Worm (Caenorhabditis elegans) whole organism, late embryonic: ENCODE data around the gene cgh-1.
A peak's percentile ranks its signal among the peaks of the same experiment; 100 is the strongest.

ENCODE experiments used
- C08G9.2 ChIP-seq: sonication (generic microtip); optimal IDR thresholded peaks from 2 replicates; lab custom pipeline; 2016; ENCODE audit warnings: mild to moderate bottlenecking, missing genetic modification characterization, moderate library complexity, missing compliant biosample characterization
- C38D4.7 ChIP-seq: fragments of 200-800 bp; sonication (Bioruptor generic); optimal IDR thresholded peaks from 2 replicates; lab custom pipeline; 2018; ENCODE audit warnings: mild to moderate bottlenecking, missing genetic modification characterization, moderate library complexity, missing compliant biosample characterization
- F13H6.1 ChIP-seq: sonication (generic microtip); optimal IDR thresholded peaks from 2 replicates; lab custom pipeline; 2016; ENCODE audit warnings: missing genetic modification characterization, missing compliant biosample characterization
- T23F11.4 ChIP-seq: fragments of 200-800 bp; sonication (Bioruptor generic); optimal IDR thresholded peaks from 2 replicates; lab custom pipeline; 2018; ENCODE audit warnings: mild to moderate bottlenecking, missing genetic modification characterization, missing compliant biosample characterization
- Y22D7AL.16 ChIP-seq: sonication (generic microtip); optimal IDR thresholded peaks from 2 replicates; lab custom pipeline; 2016; ENCODE audit warnings: missing genetic modification characterization, missing compliant biosample characterization
- ahr-1 ChIP-seq: sonication (generic microtip); optimal IDR thresholded peaks from 2 replicates; lab custom pipeline; 2016; ENCODE audit warnings: missing genetic modification characterization, missing compliant biosample characterization
- ama-1 ChIP-seq: fragments of 150-350 bp; optimal IDR thresholded peaks from 2 replicates; lab custom pipeline; 2014
- ceh-18 ChIP-seq: sonication (generic microtip); optimal IDR thresholded peaks from 2 replicates; lab custom pipeline; 2016; ENCODE audit warnings: missing genetic modification characterization, missing compliant biosample characterization
- ceh-19 ChIP-seq: fragments of 200-800 bp; sonication (Bioruptor generic); optimal IDR thresholded peaks from 2 replicates; lab custom pipeline; 2018; ENCODE audit warnings: mild to moderate bottlenecking, missing genetic modification characterization, missing compliant biosample characterization
- ceh-2 ChIP-seq: sonication (generic microtip); optimal IDR thresholded peaks from 2 replicates; lab custom pipeline; 2016; ENCODE audit warnings: missing genotype, missing genetic modification characterization, missing compliant biosample characterization
- ceh-31 ChIP-seq: sonication (generic microtip); optimal IDR thresholded peaks from 2 replicates; lab custom pipeline; 2016; ENCODE audit warnings: missing genetic modification characterization, missing compliant biosample characterization
- ceh-45 ChIP-seq: fragments of 200-800 bp; sonication (Bioruptor generic); IDR thresholded peaks from 2 replicates; pipeline ENCODE4 v1.3.6; 2022; ENCODE audit warnings: missing genetic modification reagents, missing genetic modification characterization, missing compliant biosample characterization
- ceh-48 ChIP-seq: sonication (generic microtip); optimal IDR thresholded peaks from 2 replicates; lab custom pipeline; 2016; ENCODE audit warnings: missing genetic modification characterization, inconsistent platforms, missing compliant biosample characterization
- ceh-6 ChIP-seq: fragments of 200-800 bp; sonication (Bioruptor generic); optimal IDR thresholded peaks from 2 replicates; lab custom pipeline; 2018; ENCODE audit warnings: mild to moderate bottlenecking, missing genetic modification characterization, missing compliant biosample characterization
- che-1 ChIP-seq: sonication (generic microtip); optimal IDR thresholded peaks from 2 replicates; lab custom pipeline; 2016; ENCODE audit warnings: mild to moderate bottlenecking, missing genetic modification characterization, missing compliant biosample characterization
- dmd-4 ChIP-seq: sonication (generic microtip); optimal IDR thresholded peaks from 2 replicates; lab custom pipeline; 2016; ENCODE audit warnings: borderline replicate concordance, missing genetic modification characterization, missing compliant biosample characterization
- elt-2 ChIP-seq: sonication (generic microtip); optimal IDR thresholded peaks from 2 replicates; lab custom pipeline; 2016; ENCODE audit warnings: missing genetic modification reagents, missing genetic modification characterization, missing compliant biosample characterization
- ets-4 ChIP-seq: sonication (generic microtip); optimal IDR thresholded peaks from 2 replicates; lab custom pipeline; 2016; ENCODE audit warnings: missing genetic modification characterization, missing compliant biosample characterization
- eyg-1 ChIP-seq: sonication (generic microtip); optimal IDR thresholded peaks from 2 replicates; lab custom pipeline; 2016; ENCODE audit warnings: missing genotype, missing genetic modification characterization, missing compliant biosample characterization
- fax-1 ChIP-seq: sonication (generic microtip); optimal IDR thresholded peaks from 2 replicates; lab custom pipeline; 2016; ENCODE audit warnings: missing genotype, missing genetic modification characterization, missing compliant biosample characterization
- fkh-6 ChIP-seq: sonication (generic microtip); optimal IDR thresholded peaks from 2 replicates; lab custom pipeline; 2016; ENCODE audit warnings: missing genetic modification characterization, missing compliant biosample characterization
- gmeb-2 ChIP-seq: sonication (generic microtip); optimal IDR thresholded peaks from 2 replicates; lab custom pipeline; 2016; ENCODE audit warnings: missing genetic modification characterization, inconsistent platforms, missing compliant biosample characterization
- hlh-13 ChIP-seq: fragments of 200-800 bp; sonication (Bioruptor generic); optimal IDR thresholded peaks from 2 replicates; lab custom pipeline; 2018; ENCODE audit warnings: mild to moderate bottlenecking, missing genetic modification characterization, missing compliant biosample characterization
- hlh-15 ChIP-seq: sonication (generic microtip); optimal IDR thresholded peaks from 2 replicates; lab custom pipeline; 2016; ENCODE audit warnings: missing genetic modification characterization, missing compliant biosample characterization
- hlh-30 ChIP-seq: sonication (generic microtip); optimal IDR thresholded peaks from 2 replicates; lab custom pipeline; 2017; ENCODE audit warnings: antibody characterized with exemption, missing genetic modification characterization, missing compliant biosample characterization; ENCODE audit not compliant: insufficient read depth
- hlh-6 ChIP-seq: sonication (generic microtip); optimal IDR thresholded peaks from 2 replicates; lab custom pipeline; 2016; ENCODE audit warnings: missing genotype, missing genetic modification characterization, missing compliant biosample characterization
- hlh-8 ChIP-seq: sonication (generic microtip); optimal IDR thresholded peaks from 2 replicates; lab custom pipeline; 2016; ENCODE audit warnings: missing genotype, missing genetic modification characterization, missing compliant biosample characterization
- lim-6 ChIP-seq: sonication (generic microtip); optimal IDR thresholded peaks from 2 replicates; lab custom pipeline; 2016; ENCODE audit warnings: missing genetic modification characterization, missing compliant biosample characterization
- lin-11 ChIP-seq: fragments of 200-800 bp; sonication (Bioruptor generic); optimal IDR thresholded peaks from 2 replicates; lab custom pipeline; 2018; ENCODE audit warnings: mild to moderate bottlenecking, missing genetic modification characterization, missing compliant biosample characterization
- madf-2 ChIP-seq: sonication (generic microtip); optimal IDR thresholded peaks from 2 replicates; lab custom pipeline; 2017; ENCODE audit warnings: missing genetic modification characterization, missing compliant biosample characterization
- mec-3 ChIP-seq: sonication (generic microtip); optimal IDR thresholded peaks from 2 replicates; lab custom pipeline; 2016; ENCODE audit warnings: borderline replicate concordance, missing genetic modification characterization, missing compliant biosample characterization
- nfya-1 ChIP-seq: sonication (generic microtip); optimal IDR thresholded peaks from 2 replicates; lab custom pipeline; 2017; ENCODE audit warnings: missing genetic modification characterization, mild to moderate bottlenecking, missing compliant biosample characterization, antibody characterized with exemption, moderate library complexity
- nhr-11 ChIP-seq: fragments of 150-350 bp; optimal IDR thresholded peaks from 2 replicates; lab custom pipeline; 2014; ENCODE audit warnings: missing biosample characterization, missing genetic modification characterization
- odd-2 ChIP-seq: sonication (generic microtip); optimal IDR thresholded peaks from 2 replicates; lab custom pipeline; 2017; ENCODE audit warnings: antibody characterized with exemption, mild to moderate bottlenecking, missing genetic modification characterization, missing compliant biosample characterization
- pag-3 ChIP-seq: sonication (generic microtip); optimal IDR thresholded peaks from 2 replicates; lab custom pipeline; 2016; ENCODE audit warnings: missing compliant biosample characterization, missing genetic modification characterization, borderline replicate concordance
- pat-9 ChIP-seq: fragments of 200-800 bp; sonication (Bioruptor generic); optimal IDR thresholded peaks from 2 replicates; lab custom pipeline; 2018; ENCODE audit warnings: mild to moderate bottlenecking, missing genetic modification characterization, moderate library complexity, missing compliant biosample characterization
- pax-1 ChIP-seq: fragments of 150-350 bp; optimal IDR thresholded peaks from 2 replicates; lab custom pipeline; 2014; ENCODE audit warnings: missing biosample characterization, missing genetic modification characterization
- pha-2 ChIP-seq: sonication (generic microtip); optimal IDR thresholded peaks from 2 replicates; lab custom pipeline; 2017; ENCODE audit warnings: mild to moderate bottlenecking, missing genetic modification characterization, missing compliant biosample characterization
- pqm-1 ChIP-seq: sonication (generic microtip); optimal IDR thresholded peaks from 2 replicates; lab custom pipeline; 2016; ENCODE audit warnings: missing genetic modification characterization, missing compliant biosample characterization
- pros-1 ChIP-seq: fragments of 150-350 bp; optimal IDR thresholded peaks from 2 replicates; lab custom pipeline; 2014; ENCODE audit warnings: missing biosample characterization, missing genetic modification reagents, missing genetic modification characterization
- ref-2 ChIP-seq: sonication (generic microtip); optimal IDR thresholded peaks from 2 replicates; lab custom pipeline; 2016; ENCODE audit warnings: missing genetic modification characterization, missing compliant biosample characterization
- rnt-1 ChIP-seq: sonication (generic microtip); optimal IDR thresholded peaks from 2 replicates; lab custom pipeline; 2016; ENCODE audit warnings: missing genetic modification characterization, missing compliant biosample characterization
- sdc-2 ChIP-seq: sonication (generic microtip); optimal IDR thresholded peaks from 2 replicates; lab custom pipeline; 2016; ENCODE audit warnings: missing genotype, missing genetic modification characterization, missing compliant biosample characterization
- syd-9 ChIP-seq: sonication (generic microtip); optimal IDR thresholded peaks from 2 replicates; lab custom pipeline; 2016; ENCODE audit warnings: mild to moderate bottlenecking, missing genetic modification characterization, moderate library complexity, missing compliant biosample characterization
- tbx-2 ChIP-seq: sonication (generic microtip); optimal IDR thresholded peaks from 2 replicates; lab custom pipeline; 2016; ENCODE audit warnings: missing genetic modification characterization, missing compliant biosample characterization
- ttx-3 ChIP-seq: sonication (generic microtip); optimal IDR thresholded peaks from 2 replicates; lab custom pipeline; 2016; ENCODE audit warnings: missing genetic modification reagents, missing genetic modification characterization, missing compliant biosample characterization
- unc-55 ChIP-seq: sonication (generic microtip); optimal IDR thresholded peaks from 2 replicates; lab custom pipeline; 2017; ENCODE audit warnings: missing biosample characterization, missing genetic modification reagents, missing genetic modification characterization
- unc-86 ChIP-seq: sonication (generic microtip); optimal IDR thresholded peaks from 2 replicates; lab custom pipeline; 2016; ENCODE audit warnings: missing genetic modification characterization, missing compliant biosample characterization
- zip-5 ChIP-seq: sonication (generic microtip); optimal IDR thresholded peaks from 2 replicates; lab custom pipeline; 2016; ENCODE audit warnings: missing genetic modification characterization, missing compliant biosample characterization
- ztf-16 ChIP-seq: sonication (generic microtip); optimal IDR thresholded peaks from 2 replicates; lab custom pipeline; 2017; ENCODE audit warnings: missing genetic modification characterization, missing compliant biosample characterization

Gene cgh-1

ce11 chrIII:7521163-7521562 is 23.5 kb upstream of the cgh-1 start, which contains the start of gene lig-4:
Gene lig-4 (plus strand): TSS chrIII:7521463.
- TF ChIP-seq pat-9 (tag; lab: Kevin White, UChicago), result no peak
- TF ChIP-seq fkh-6 (tag; lab: Kevin White, UChicago), result no peak
- no peak for TF ChIP-seq tbx-2 (tag; lab: Kevin White, UChicago)
- TF ChIP-seq mec-3, result no peak
- no peak for TF ChIP-seq unc-86 (tag; lab: Kevin White, UChicago)
- TF ChIP-seq zip-5 (tag; lab: Kevin White, UChicago), result no peak
- TF ChIP-seq ref-2 (tag; lab: Kevin White, UChicago), result no peak
- TF ChIP-seq unc-55, result no peak
- TF ChIP-seq hlh-30 (tag; lab: Kevin White, UChicago), result no peak
- no peak for TF ChIP-seq ets-4 (tag; lab: Kevin White, UChicago)
- no peak for TF ChIP-seq pros-1 (tag; lab: Kevin White, UChicago)
- TF ChIP-seq C38D4.7 (GFP tag; lab: Kevin White, UChicago), result no peak
- no peak for TF ChIP-seq gmeb-2 (tag; lab: Kevin White, UChicago)
- TF ChIP-seq, all 69 proteins: peak for 0

DNA sequence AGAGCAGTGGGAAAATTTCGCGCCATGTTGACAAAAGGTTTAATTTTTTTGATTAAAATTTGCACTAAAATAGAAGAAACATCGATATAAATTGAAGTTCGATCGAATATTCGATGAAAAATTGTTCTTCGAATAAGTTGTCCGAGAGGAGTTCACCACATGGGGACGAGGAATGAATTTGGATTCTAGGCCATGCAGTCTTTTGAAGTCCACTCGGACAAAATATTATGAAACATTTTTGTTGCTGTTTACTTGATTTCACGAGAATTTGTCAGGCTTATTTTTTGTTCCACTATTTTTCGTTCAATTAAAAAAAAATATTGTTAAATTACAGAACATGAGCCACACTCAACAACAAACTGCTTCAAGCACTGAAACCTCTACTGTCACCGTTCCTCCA is 23.0 kb upstream of the cgh-1 start, which contains the start of the genes cux-7 and C07H6.2:
Gene cux-7 (minus strand): TSS at position 174 of the 400 bp plus-strand sequence.
Gene C07H6.2 (plus strand): TSS at position 338 of the 400 bp plus-strand sequence.
- TF ChIP-seq pag-3 (peak; percentile 26), hlh-13 (peak; percentile 34), pax-1 (tag; lab: Kevin White, UChicago) (no peak), ahr-1 (tag; lab: Kevin White, UChicago) (peak; percentile 90), unc-86 (tag; lab: Kevin White, UChicago) (peak; percentile 35), madf-2 (peak; percentile 11), elt-2 (tag; lab: Kevin White, UChicago) (peak; percentile 90), pqm-1 (tag; lab: Kevin White, UChicago) (peak; percentile 69), eyg-1 (tag; lab: Kevin White, UChicago) (peak; percentile 85), tbx-2 (tag; lab: Kevin White, UChicago) (peak; percentile 98), ceh-19 (GFP tag; lab: Kevin White, UChicago) (peak; percentile 62), lim-6 (tag; lab: Kevin White, UChicago) (peak; percentile 94), T23F11.4 (GFP tag; lab: Kevin White, UChicago) (no peak), ceh-31 (tag; lab: Kevin White, UChicago) (peak; percentile 99), lin-11 (no peak), che-1 (tag; lab: Kevin White, UChicago) (no peak), pat-9 (tag; lab: Kevin White, UChicago) (no peak), dmd-4 (peak; percentile 67), syd-9 (tag; lab: Kevin White, UChicago) (peak; percentile 60), ceh-18 (tag; lab: Kevin White, UChicago) (peak; percentile 69), Y22D7AL.16 (tag; lab: Kevin White, UChicago) (peak; percentile 27), odd-2 (tag; lab: Kevin White, UChicago) (no peak), nhr-11 (tag; lab: Kevin White, UChicago) (no peak), fax-1 (peak; percentile 89), ceh-6 (GFP tag; lab: Kevin White, UChicago) (peak; percentile 46), ref-2 (tag; lab: Kevin White, UChicago) (peak; percentile 97), hlh-8 (tag; lab: Kevin White, UChicago) (peak; percentile 94), ceh-2 (peak; percentile 99), hlh-15 (tag; lab: Kevin White, UChicago) (peak; percentile 62), ets-4 (tag; lab: Kevin White, UChicago) (peak; percentile 99), hlh-6 (tag; lab: Kevin White, UChicago) (peak; percentile 84), sdc-2 (peak; percentile 55), ceh-45 (GFP tag; lab: Robert Waterston, UW) (no peak), ceh-48 (peak; percentile 34), C08G9.2 (tag; lab: Kevin White, UChicago) (peak; percentile 100), pha-2 (tag; lab: Kevin White, UChicago) (no peak), C38D4.7 (GFP tag; lab: Kevin White, UChicago) (no peak), nfya-1 (tag; lab: Kevin White, UChicago) (peak; percentile 57), zip-5 (tag; lab: Kevin White, UChicago) (peak; percentile 96), ama-1 (no peak), gmeb-2 (tag; lab: Kevin White, UChicago) (peak; percentile 3), ttx-3 (tag; lab: Kevin White, UChicago) (no peak), fkh-6 (tag; lab: Kevin White, UChicago) (peak; percentile 87), ztf-16 (peak; percentile 65), rnt-1 (peak; percentile 97), F13H6.1 (peak; percentile 94)
